Worm (Caenorhabditis elegans): ENCODE measurements around the gene sams-1.

DNA sequence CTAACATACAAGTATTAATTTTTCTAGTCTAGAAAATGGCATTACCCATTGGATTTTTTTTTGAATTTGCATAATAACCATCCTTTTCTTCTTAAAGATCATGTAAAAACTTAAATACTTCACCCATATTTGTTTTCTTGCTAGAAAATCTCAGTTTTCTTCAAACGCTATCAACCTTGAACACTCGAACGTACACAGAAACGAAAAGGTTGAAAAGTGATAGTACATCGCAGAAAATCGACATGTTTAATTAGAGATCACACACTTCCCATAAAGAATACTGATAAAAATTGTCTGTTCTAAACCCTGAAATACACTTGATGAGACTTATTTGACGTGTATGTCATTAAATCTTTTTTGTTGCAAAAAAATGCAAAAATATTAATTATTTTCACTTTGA, 38.2 kb upstream of the sams-1 start, which contains the start of gene F55G7.4:
- TF ChIP-seq ceh-22 (tag; optimal IDR thresholded peaks at IDR 0.05), result no peak
- no peak for TF ChIP-seq unc-86 (tag; optimal IDR thresholded peaks at IDR 0.05)
- no peak for TF ChIP-seq pqm-1 (tag; optimal IDR thresholded peaks at IDR 0.05)
- no peak for TF ChIP-seq odd-2 (tag; optimal IDR thresholded peaks at IDR 0.05)

Measured in whole organism, late embryonic.